Fruit fly (Drosophila melanogaster) whole organism, embryonic: ENCODE measurements around the gene Dcps.

Experiments
- Asciz ChIP-seq: fragments of 200-800 bp; sonication (Bioruptor generic); optimal IDR thresholded peaks from 2 replicates; lab custom pipeline; 2017; ENCODE audit warnings: missing biosample characterization, mild to moderate bottlenecking, missing genetic modification characterization, missing genetic modification reagents
- CG10959 ChIP-seq: fragments of 200-800 bp; sonication (Bioruptor generic); IDR thresholded peaks from 2 replicates; pipeline ENCODE4 v1.3.6; 2022; ENCODE audit warnings: missing biosample characterization, missing genetic modification characterization
- CG12104 ChIP-seq: fragments of 200-800 bp; sonication (Bioruptor generic); optimal IDR thresholded peaks from 3 replicates; lab custom pipeline; 2016; ENCODE audit warnings: missing biosample characterization, missing genetic modification characterization
- CG12155 ChIP-seq: fragments of 200-800 bp; sonication (Bioruptor generic); optimal IDR thresholded peaks from 3 replicates; lab custom pipeline; 2016; ENCODE audit warnings: missing biosample characterization, missing genetic modification characterization
- CG1647 ChIP-seq: fragments of 200-800 bp; sonication (Bioruptor generic); optimal IDR thresholded peaks from 3 replicates; lab custom pipeline; 2016; ENCODE audit warnings: missing biosample characterization, missing genetic modification characterization
- CG16863 ChIP-seq: fragments of 200-800 bp; sonication (Bioruptor generic); optimal IDR thresholded peaks from 3 replicates; lab custom pipeline; 2016; ENCODE audit warnings: missing biosample characterization, missing genetic modification characterization
- CG18262 ChIP-seq: fragments of 200-800 bp; optimal IDR thresholded peaks from 3 replicates; lab custom pipeline; 2019; ENCODE audit warnings: missing biosample characterization, mild to moderate bottlenecking, missing genetic modification characterization, moderate library complexity
- CG2120 ChIP-seq: fragments of 200-800 bp; sonication (Bioruptor generic); optimal IDR thresholded peaks from 3 replicates; lab custom pipeline; 2016; ENCODE audit warnings: missing biosample characterization, missing genetic modification characterization
- CG2712 ChIP-seq: fragments of 200-800 bp; optimal IDR thresholded peaks from 3 replicates; lab custom pipeline; 2019; ENCODE audit warnings: missing biosample characterization, mild to moderate bottlenecking, missing genetic modification characterization, moderate library complexity
- CG4404 ChIP-seq: fragments of 200-800 bp; sonication (Bioruptor generic); IDR thresholded peaks from 2 replicates; pipeline ENCODE4 v1.3.6; 2022; ENCODE audit warnings: missing biosample characterization, missing genetic modification characterization
- CG4424 ChIP-seq: fragments of 200-800 bp; sonication (Bioruptor generic); optimal IDR thresholded peaks from 3 replicates; lab custom pipeline; 2016; ENCODE audit warnings: missing biosample characterization, missing genetic modification characterization
- CG5953 ChIP-seq: fragments of 200-800 bp; sonication (Bioruptor generic); IDR thresholded peaks from 2 replicates; pipeline ENCODE4 v1.3.6; 2022; ENCODE audit warnings: missing biosample characterization, missing genetic modification characterization
- CG7271 ChIP-seq: fragments of 200-800 bp; sonication (Bioruptor generic); optimal IDR thresholded peaks from 2 replicates; lab custom pipeline; 2018; ENCODE audit warnings: missing biosample characterization, mild to moderate bottlenecking, missing genetic modification characterization, moderate library complexity
- CG7928 ChIP-seq: fragments of 200-800 bp; sonication (Bioruptor generic); optimal IDR thresholded peaks from 2 replicates; lab custom pipeline; 2017; ENCODE audit warnings: missing biosample characterization, mild to moderate bottlenecking, missing genetic modification characterization
- CG8765 ChIP-seq: fragments of 200-800 bp; sonication (Bioruptor generic); IDR thresholded peaks from 2 replicates; pipeline ENCODE4 v1.3.6; 2022; ENCODE audit warnings: missing biosample characterization, missing genetic modification characterization
- CG9932 ChIP-seq: fragments of 200-800 bp; sonication (Bioruptor generic); IDR thresholded peaks from 2 replicates; pipeline ENCODE4 v1.3.6; 2022; ENCODE audit warnings: missing biosample characterization, missing genetic modification characterization
- D ChIP-seq, 2 experiments: fragments of 200-800 bp in 1 of 2; fragments of >200 bp in 1 of 2; sonication (Bioruptor generic) in 1 of 2; optimal IDR thresholded peaks; 2 replicates in 1 of 2; 3 replicates in 1 of 2; lab custom pipeline; 2017; ENCODE audit warnings: mild to moderate bottlenecking in 1 of 2, missing biosample characterization in 1 of 2, missing genetic modification characterization in 1 of 2, missing genetic modification reagents in 1 of 2
- D19A ChIP-seq: fragments of 200-800 bp; optimal IDR thresholded peaks from 3 replicates; lab custom pipeline; 2019; ENCODE audit warnings: missing biosample characterization, mild to moderate bottlenecking, missing genetic modification characterization, moderate library complexity
- Elba2 ChIP-seq: fragments of 200-800 bp; sonication (Bioruptor generic); optimal IDR thresholded peaks from 3 replicates; lab custom pipeline; 2016; ENCODE audit warnings: missing biosample characterization, missing genetic modification characterization
- Ets65A ChIP-seq: fragments of 200-800 bp; sonication (Bioruptor generic); peaks from one replicate; lab custom pipeline; 2016; ENCODE audit warnings: missing biosample characterization, missing genetic modification characterization
- HLHmδ ChIP-seq: fragments of 200-800 bp; sonication (Bioruptor generic); optimal IDR thresholded peaks from 2 replicates; lab custom pipeline; 2018; ENCODE audit warnings: missing biosample characterization, mild to moderate bottlenecking, missing genetic modification characterization, moderate library complexity
- Kr ChIP-seq: fragments of 200-800 bp; sonication (Bioruptor generic); optimal IDR thresholded peaks from 2 replicates; lab custom pipeline; 2017; ENCODE audit warnings: missing biosample characterization, mild to moderate bottlenecking, missing genetic modification characterization
- Lhr ChIP-seq: fragments of 200-800 bp; sonication (Bioruptor generic); optimal IDR thresholded peaks from 3 replicates; lab custom pipeline; 2017; ENCODE audit warnings: mild to moderate bottlenecking, missing biosample characterization, missing genetic modification reagents, missing genetic modification characterization
- MBD-R2 ChIP-seq: fragments of 200-800 bp; sonication (Bioruptor generic); IDR thresholded peaks from 2 replicates; pipeline ENCODE4 v1.3.6; 2022; ENCODE audit warnings: missing biosample characterization, missing genetic modification characterization
- Mad ChIP-seq: fragments of 200-800 bp; sonication (Bioruptor generic); optimal IDR thresholded peaks from 2 replicates; lab custom pipeline; 2016; ENCODE audit warnings: missing biosample characterization, missing genetic modification characterization
- Med ChIP-seq: fragments of 200-800 bp; sonication (Bioruptor generic); peaks from one replicate; lab custom pipeline; 2016; ENCODE audit warnings: missing biosample characterization, missing genetic modification characterization, mild to moderate bottlenecking, inconsistent platforms, moderate library complexity
- Myb ChIP-seq: fragments of 200-800 bp; sonication (Bioruptor generic); optimal IDR thresholded peaks from 2 replicates; lab custom pipeline; 2016; ENCODE audit warnings: missing biosample characterization, missing genetic modification characterization
- NC2β ChIP-seq: fragments of 200-800 bp; sonication (Bioruptor generic); optimal IDR thresholded peaks from 2 replicates; lab custom pipeline; 2016; ENCODE audit warnings: missing biosample characterization, missing genetic modification characterization
- Oaz ChIP-seq: fragments of 200-800 bp; sonication (Bioruptor generic); IDR thresholded peaks from 2 replicates; pipeline ENCODE4 v1.3.6; 2022; ENCODE audit warnings: missing biosample characterization, missing genetic modification characterization
- Sox102F ChIP-seq: fragments of 200-800 bp; sonication (Bioruptor generic); optimal IDR thresholded peaks from 2 replicates; lab custom pipeline; 2018; ENCODE audit warnings: missing biosample characterization, mild to moderate bottlenecking, missing genetic modification characterization, moderate library complexity
- amos ChIP-seq: fragments of 200-800 bp; sonication (Bioruptor generic); IDR thresholded peaks from 2 replicates; pipeline ENCODE4 v1.3.6; 2022; ENCODE audit warnings: missing biosample characterization, missing genetic modification characterization; ENCODE audit not compliant: partially characterized antibody
- bbx ChIP-seq: fragments of 200-800 bp; sonication (Bioruptor generic); IDR thresholded peaks from 2 replicates; pipeline ENCODE4 v1.3.6; 2022; ENCODE audit warnings: missing biosample characterization, missing genetic modification characterization; ENCODE audit not compliant: partially characterized antibody
- br ChIP-seq: fragments of >200 bp; optimal IDR thresholded peaks from 2 replicates; lab custom pipeline; 2017
- crol ChIP-seq: fragments of 200-800 bp; sonication (Bioruptor generic); IDR thresholded peaks from 2 replicates; pipeline ENCODE4 v1.3.6; 2022; ENCODE audit warnings: missing biosample characterization, missing genetic modification characterization
- dysf ChIP-seq: fragments of 200-800 bp; sonication (Bioruptor generic); IDR thresholded peaks from 3 replicates; pipeline ENCODE4 v1.3.6; 2022; ENCODE audit warnings: missing biosample characterization, missing genetic modification characterization
- gsb-n ChIP-seq: fragments of 200-800 bp; sonication (Bioruptor generic); optimal IDR thresholded peaks from 3 replicates; lab custom pipeline; 2018; ENCODE audit warnings: missing biosample characterization, mild to moderate bottlenecking, missing genetic modification characterization
- hbn ChIP-seq: fragments of 200-800 bp; sonication (Bioruptor generic); IDR thresholded peaks from 2 replicates; pipeline ENCODE4 v1.3.6; 2022; ENCODE audit warnings: missing biosample characterization, missing genetic modification characterization; ENCODE audit not compliant: partially characterized antibody
- inv ChIP-seq: fragments of 200-800 bp; sonication (Bioruptor generic); IDR thresholded peaks from 2 replicates; pipeline ENCODE4 v1.3.6; 2022; ENCODE audit warnings: missing biosample characterization, missing genetic modification characterization; ENCODE audit not compliant: partially characterized antibody
- nmo ChIP-seq: fragments of 200-800 bp; sonication (Bioruptor generic); optimal IDR thresholded peaks from 2 replicates; lab custom pipeline; 2018; ENCODE audit warnings: missing biosample characterization, mild to moderate bottlenecking, missing genetic modification characterization, moderate library complexity
- onecut ChIP-seq: fragments of 200-800 bp; sonication (Bioruptor generic); IDR thresholded peaks from 2 replicates; pipeline ENCODE4 v1.3.6; 2022; ENCODE audit warnings: missing biosample characterization, missing genetic modification characterization
- psq ChIP-seq: fragments of 200-800 bp; sonication (Bioruptor generic); optimal IDR thresholded peaks from 2 replicates; lab custom pipeline; 2017; ENCODE audit warnings: missing biosample characterization, missing genetic modification characterization
- ranshi ChIP-seq: fragments of 200-800 bp; sonication (Bioruptor generic); IDR thresholded peaks from 2 replicates; pipeline ENCODE4 v1.3.6; 2022; ENCODE audit warnings: missing biosample characterization, missing genetic modification characterization
- seq ChIP-seq: fragments of 200-800 bp; sonication (Bioruptor generic); IDR thresholded peaks from 2 replicates; pipeline ENCODE4 v1.3.6; 2022; ENCODE audit warnings: missing biosample characterization, missing genetic modification characterization
- tio ChIP-seq: fragments of 200-800 bp; sonication (Bioruptor generic); optimal IDR thresholded peaks from 2 replicates; lab custom pipeline; 2017; ENCODE audit warnings: missing biosample characterization, missing genetic modification characterization, inconsistent platforms
- tll ChIP-seq, 2 experiments: fragments of 200-800 bp in 1 of 2; fragments of >200 bp in 1 of 2; sonication (Bioruptor generic) in 1 of 2; optimal IDR thresholded peaks; 2 replicates each; lab custom pipeline; 2017 to 2019; ENCODE audit warnings: missing biosample characterization in 2 of 2, missing genetic modification characterization in 2 of 2, mild to moderate bottlenecking in 1 of 2, moderate library complexity in 1 of 2
- trem ChIP-seq: fragments of 200-800 bp; optimal IDR thresholded peaks from 3 replicates; lab custom pipeline; 2019; ENCODE audit warnings: missing biosample characterization, mild to moderate bottlenecking, missing genetic modification characterization, moderate library complexity
- ttk ChIP-seq: fragments of 200-800 bp; sonication (Bioruptor generic); IDR thresholded peaks from 2 replicates; pipeline ENCODE4 v2.1.2; 2022; ENCODE audit warnings: missing biosample characterization, missing genetic modification characterization
- tup ChIP-seq: fragments of 200-800 bp; sonication (Bioruptor generic); optimal IDR thresholded peaks from 2 replicates; lab custom pipeline; 2016; ENCODE audit warnings: missing biosample characterization, mild to moderate bottlenecking, missing genetic modification characterization, moderate library complexity
- twi ChIP-seq: fragments of 200-800 bp; optimal IDR thresholded peaks from 2 replicates; lab custom pipeline; 2019; ENCODE audit warnings: missing biosample characterization, mild to moderate bottlenecking, missing genetic modification characterization, moderate library complexity
- usp ChIP-seq: fragments of >200 bp; optimal IDR thresholded peaks from 2 replicates; lab custom pipeline; 2017; ENCODE audit warnings: missing biosample characterization, missing genetic modification characterization
- wek ChIP-seq: fragments of 200-800 bp; sonication (Bioruptor generic); optimal IDR thresholded peaks from 3 replicates; lab custom pipeline; 2018; ENCODE audit warnings: missing biosample characterization, mild to moderate bottlenecking, missing genetic modification characterization, moderate library complexity
- wor ChIP-seq: fragments of 200-800 bp; sonication (Bioruptor generic); IDR thresholded peaks from 2 replicates; pipeline ENCODE4 v1.3.6; 2022; ENCODE audit warnings: missing biosample characterization, missing genetic modification characterization
- zfh2 ChIP-seq: fragments of 200-800 bp; sonication (Bioruptor generic); optimal IDR thresholded peaks from 2 replicates; lab custom pipeline; 2016; ENCODE audit warnings: missing biosample characterization, missing genetic modification characterization

Dcps gene

DNA sequence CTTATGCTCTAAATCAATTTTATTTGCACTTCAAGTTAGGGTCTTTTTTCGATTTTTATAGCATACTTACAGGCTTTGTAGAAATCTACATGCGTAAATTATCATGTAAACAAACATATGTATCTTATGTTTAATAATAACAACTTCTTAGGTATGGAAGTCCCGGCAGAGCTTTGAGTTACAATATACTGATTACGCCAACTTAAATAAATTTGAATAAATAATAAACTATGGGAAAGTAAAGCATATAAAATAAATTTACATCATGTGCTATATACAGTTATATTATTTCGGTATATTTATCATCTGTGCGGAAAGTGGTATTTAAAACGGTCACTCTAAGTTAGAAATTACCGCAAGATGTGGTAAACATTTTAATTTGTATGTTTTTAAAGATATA, 21.4 kb downstream of the Dcps start, which contains the start of gene CG1239 (continued):
- no peak for TF ChIP-seq CG7271 (tag; lab: Kevin White, UChicago)
- no peak for TF ChIP-seq bbx (GFP tag; lab: Robert Waterston, UW)
- TF ChIP-seq psq (GFP tag; lab: Kevin White, UChicago): no peak
- TF ChIP-seq CG5953 (GFP tag; lab: Robert Waterston, UW): no peak
- no peak for TF ChIP-seq CG7928 (GFP tag; lab: Kevin White, UChicago)
- no peak for TF ChIP-seq CG16863 (GFP tag; lab: Kevin White, UChicago)
- TF ChIP-seq onecut (GFP tag; lab: Robert Waterston, UW): no peak
- TF ChIP-seq CG4424 (GFP tag; lab: Kevin White, UChicago): no peak
- TF ChIP-seq usp (GFP tag; lab: Kevin White, UChicago): no peak
- TF ChIP-seq br: no peak
- TF ChIP-seq CG9932 (GFP tag; lab: Robert Waterston, UW): no peak
- no peak for TF ChIP-seq seq
- TF ChIP-seq CG2120 (GFP tag; lab: Kevin White, UChicago): no peak
- no peak for TF ChIP-seq wek
- no peak for TF ChIP-seq ranshi
- TF ChIP-seq inv (GFP tag; lab: Robert Waterston, UW): no peak
- TF ChIP-seq CG1647 (GFP tag; lab: Kevin White, UChicago): no peak
- no peak for TF ChIP-seq wor
- peak; percentile 72 for TF ChIP-seq trem (tag; lab: Kevin White, UChicago)
- no peak for TF ChIP-seq Sox102F
- no peak for TF ChIP-seq tio
- no peak for TF ChIP-seq CG12155 (GFP tag; lab: Kevin White, UChicago)
- peak; percentile 60 for TF ChIP-seq Lhr
- no peak for TF ChIP-seq CG18262 (tag; lab: Kevin White, UChicago)
- peak; percentile 31 for TF ChIP-seq CG2712 (tag; lab: Kevin White, UChicago)
- TF ChIP-seq Myb (GFP tag; lab: Kevin White, UChicago): no peak
- no peak for TF ChIP-seq Elba2
- no peak for TF ChIP-seq Mad (GFP tag; lab: Kevin White, UChicago)
- TF ChIP-seq nmo (GFP tag; lab: Kevin White, UChicago): no peak
- TF ChIP-seq Med (GFP tag; lab: Kevin White, UChicago): no peak
- peak; percentile 45 for TF ChIP-seq amos (GFP tag; lab: Robert Waterston, UW)
- TF ChIP-seq tup: no peak
- no peak for TF ChIP-seq ttk (GFP tag; lab: Robert Waterston, UW)
- TF ChIP-seq Asciz: no peak
- TF ChIP-seq hbn (GFP tag; lab: Robert Waterston, UW): no peak
- TF ChIP-seq D19A (tag; lab: Kevin White, UChicago): peak; percentile 3
- TF ChIP-seq twi (tag; lab: Kevin White, UChicago): no peak
- TF ChIP-seq crol: no peak
- TF ChIP-seq CG4404 (GFP tag; lab: Robert Waterston, UW): no peak
- TF ChIP-seq CG12104 (GFP tag; lab: Kevin White, UChicago): no peak
- TF ChIP-seq NC2β: no peak
- no peak for TF ChIP-seq HLHmδ (GFP tag; lab: Kevin White, UChicago)

DNA sequence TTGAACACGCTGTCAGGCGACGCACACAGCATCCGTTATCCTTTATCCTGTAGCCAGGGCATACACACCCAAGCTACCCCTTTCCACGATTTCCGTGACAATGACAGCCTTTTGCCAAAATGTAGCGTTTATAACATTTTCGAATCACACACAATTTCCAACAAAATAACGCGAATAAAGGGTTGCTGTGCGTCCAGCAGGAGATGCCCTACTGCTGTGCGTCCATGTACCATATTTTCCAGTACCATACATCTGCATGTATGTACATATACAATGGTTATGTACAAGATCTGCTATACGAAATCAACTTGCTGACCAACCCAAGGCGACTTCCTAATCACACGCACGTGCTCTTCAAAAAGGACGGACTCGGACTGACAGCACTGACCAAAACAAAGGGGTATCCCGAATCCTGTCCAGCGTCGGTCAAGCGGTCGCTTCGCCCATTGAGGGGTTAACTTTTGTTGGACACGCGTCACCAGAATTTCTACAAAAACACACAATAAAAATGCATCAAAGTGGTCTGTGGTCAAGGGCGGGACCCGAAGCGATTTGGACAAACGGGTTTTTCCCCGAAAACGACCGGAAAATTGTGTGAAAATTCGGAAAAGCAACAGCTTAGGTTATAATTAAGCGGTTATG, 26.7 kb downstream of the Dcps start:
- peak in 1 of 2 experiments; percentile 95 for TF ChIP-seq tll (GFP tag; optimal IDR thresholded peaks at IDR 0.05; lab: Kevin White, UChicago)
- no peak for TF ChIP-seq MBD-R2 (GFP tag; lab: Robert Waterston, UW)
- peak; percentile 75 for TF ChIP-seq D (optimal IDR thresholded peaks at IDR 0.05; lab: Kevin White, UChicago)
- TF ChIP-seq D (GFP tag; optimal IDR thresholded peaks at IDR 0.05; lab: Kevin White, UChicago): no peak
- TF ChIP-seq dysf: no peak
- TF ChIP-seq Oaz: 0 out of 2 replicates have a peak, but pooled peaks have one; percentile 7
- no peak for TF ChIP-seq CG10959
- TF ChIP-seq psq (GFP tag; lab: Kevin White, UChicago): no peak
- TF ChIP-seq Kr: peak; percentile 67
- no peak for TF ChIP-seq CG8765 (GFP tag; lab: Robert Waterston, UW)
- no peak for TF ChIP-seq CG5953 (GFP tag; lab: Robert Waterston, UW)
- TF ChIP-seq gsb-n (tag; lab: Kevin White, UChicago): peak; percentile 41
- TF ChIP-seq Ets65A (GFP tag; lab: Kevin White, UChicago): peak; percentile 78
- no peak for TF ChIP-seq zfh2 (GFP tag; lab: Kevin White, UChicago)
